Fruit fly (Drosophila melanogaster): ENCODE data around the gene Svip.

The Svip gene

DNA sequence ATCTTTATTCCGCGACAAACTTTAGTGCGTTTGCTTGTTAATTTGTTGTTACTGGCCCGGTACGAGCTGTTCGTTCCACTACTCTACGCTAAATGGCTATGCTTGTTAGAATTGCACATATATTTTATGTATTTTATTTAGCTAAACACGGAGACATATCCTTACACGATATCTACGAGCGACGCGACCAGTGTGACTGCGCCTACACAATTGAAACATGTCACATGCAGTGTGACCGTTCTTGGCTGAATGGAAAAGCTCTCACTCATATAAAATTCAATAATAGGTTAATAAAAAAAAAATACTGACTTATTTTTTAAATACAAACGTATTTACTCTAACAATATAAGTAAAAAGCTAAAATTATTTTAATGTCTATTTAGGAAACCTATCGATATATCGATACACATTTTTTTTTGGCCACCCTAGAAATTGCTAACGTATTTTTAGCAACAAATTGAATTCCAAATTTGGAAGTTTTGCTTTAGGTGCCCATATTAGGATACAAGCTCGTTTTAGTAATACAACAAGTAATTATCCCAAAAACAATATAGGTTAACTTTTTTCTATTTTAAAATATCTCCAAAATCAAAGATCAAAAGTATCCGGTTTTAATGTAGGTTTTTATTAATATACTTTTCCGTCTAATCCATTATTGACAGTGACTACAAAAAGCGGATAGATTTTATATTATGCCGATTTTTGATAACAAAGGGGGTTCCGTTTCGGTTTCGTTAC is 40.4 kb downstream of the Svip start, which contains the start of gene CG4080 (continued):
- TF ChIP-seq schlank (tag; optimal IDR thresholded peaks at IDR 0.05) (no peak), Sin3A (optimal IDR thresholded peaks at IDR 0.05) (no peak), row (GFP tag; IDR thresholded peaks at IDR 0.05) (peak; percentile 70), sens-2 (GFP tag; IDR thresholded peaks at IDR 0.05) (no peak), ato (GFP tag; IDR thresholded peaks at IDR 0.05; ENCODE audit: partially characterized antibody) (0 out of 2 replicates have a peak, but pooled peaks have one; percentile 14), Stat92E (GFP tag; optimal IDR thresholded peaks at IDR 0.05) (peak in 1 of 3 experiments; percentile 17), CG13624 (GFP tag; optimal IDR thresholded peaks at IDR 0.05) (no peak), tna (GFP tag; IDR thresholded peaks at IDR 0.05; ENCODE audit: partially characterized antibody) (peak; percentile 55), grn (GFP tag; optimal IDR thresholded peaks at IDR 0.05) (peak; percentile 26), odd (GFP tag; optimal IDR thresholded peaks at IDR 0.05) (no peak), CG34422 (GFP tag; IDR thresholded peaks at IDR 0.05) (no peak; the same call in 2 of the 3 replicates), CG9817 (tag; optimal IDR thresholded peaks at IDR 0.05) (no peak), grau (tag; optimal IDR thresholded peaks at IDR 0.05) (peak; percentile 51), ase (GFP tag; IDR thresholded peaks at IDR 0.05) (no peak), CG14441 (GFP tag; IDR thresholded peaks at IDR 0.05) (no peak), CG10209 (GFP tag; optimal IDR thresholded peaks at IDR 0.05) (no peak), Fer3 (tag; optimal IDR thresholded peaks at IDR 0.05) (no peak), pros (GFP tag; optimal IDR thresholded peaks at IDR 0.05) (no peak), gfzf (GFP tag; optimal IDR thresholded peaks at IDR 0.05) (peak; percentile 90), cas (GFP tag; IDR thresholded peaks at IDR 0.05) (no peak), CG6854 (GFP tag; optimal IDR thresholded peaks at IDR 0.05) (no peak), CG4820 (GFP tag; optimal IDR thresholded peaks at IDR 0.05) (no peak), CG7839 (tag; optimal IDR thresholded peaks at IDR 0.05) (peak; percentile 15), ssp (GFP tag; IDR thresholded peaks at IDR 0.05) (no peak), CG12769 (tag; optimal IDR thresholded peaks at IDR 0.05) (no peak), Mad (GFP tag; optimal IDR thresholded peaks at IDR 0.05) (peak; percentile 26), shn (GFP tag; optimal IDR thresholded peaks at IDR 0.05) (no peak), Abd-B (GFP tag; optimal IDR thresholded peaks at IDR 0.05) (peak; percentile 15), CG11504 (tag; optimal IDR thresholded peaks at IDR 0.05) (no peak), CG7556 (GFP tag; optimal IDR thresholded peaks at IDR 0.05) (no peak), Camta (GFP tag; optimal IDR thresholded peaks at IDR 0.05) (peak; percentile 16), BEAF-32 (GFP tag; optimal IDR thresholded peaks at IDR 0.05) (peak; percentile 86), CG17328 (GFP tag; IDR thresholded peaks at IDR 0.05) (no peak), lab (GFP tag; optimal IDR thresholded peaks at IDR 0.05) (peak; percentile 55), Antp (GFP tag; optimal IDR thresholded peaks at IDR 0.05) (no peak), org-1 (GFP tag; optimal IDR thresholded peaks at IDR 0.05) (no peak), ci (GFP tag; IDR thresholded peaks at IDR 0.05) (no peak), sisA (GFP tag; IDR thresholded peaks at IDR 0.05) (no peak), CG15073 (GFP tag; optimal IDR thresholded peaks at IDR 0.05) (no peak), CG17361 (GFP tag; IDR thresholded peaks at IDR 0.05) (peak; percentile 39; the same call in 1 of the 3 replicates), Lhr (GFP tag; optimal IDR thresholded peaks at IDR 0.05) (peak; percentile 81), jigr1 (GFP tag; IDR thresholded peaks at IDR 0.05) (no peak; the same call in 2 of the 3 replicates), CG2116 (GFP tag; optimal IDR thresholded peaks at IDR 0.05) (peak; percentile 89), gce (GFP tag; IDR thresholded peaks at IDR 0.05) (0 out of 3 replicates have a peak, but pooled peaks have one; percentile 5), CG11695 (GFP tag; IDR thresholded peaks at IDR 0.05) (no peak), h (optimal IDR thresholded peaks at IDR 0.05) (no peak), CG11560 (tag; IDR thresholded peaks at IDR 0.05) (no peak), CG10267 (tag; optimal IDR thresholded peaks at IDR 0.05) (peak; percentile 70), Hmx (GFP tag; optimal IDR thresholded peaks at IDR 0.05) (peak; percentile 9), CG15011 (GFP tag; optimal IDR thresholded peaks at IDR 0.05) (no peak)
